Fruit fly (Drosophila melanogaster) whole organism, prepupa: ENCODE measurements around the gene CG15539.

Source experiments
- Blimp-1 ChIP-seq: fragments of 200-800 bp; sonication (Bioruptor generic); optimal IDR thresholded peaks from 3 replicates; lab custom pipeline; 2017; ENCODE audit warnings: missing biosample characterization, missing genetic modification characterization, mild to moderate bottlenecking, moderate library complexity, missing genetic modification reagents
- CG10631 ChIP-seq: fragments of 200-800 bp; sonication (Bioruptor generic); optimal IDR thresholded peaks from 2 replicates; lab custom pipeline; 2016; ENCODE audit warnings: missing biosample characterization, missing genetic modification characterization
- CG10669 ChIP-seq: fragments of 200-800 bp; sonication (Bioruptor generic); optimal IDR thresholded peaks from 3 replicates; lab custom pipeline; 2018; ENCODE audit warnings: missing biosample characterization, mild to moderate bottlenecking, missing genetic modification characterization, moderate library complexity
- CG11294 ChIP-seq: fragments of 200-800 bp; sonication (Bioruptor generic); IDR thresholded peaks from 2 replicates; pipeline ENCODE4 v1.3.6; 2022; ENCODE audit warnings: missing biosample characterization, missing genetic modification characterization
- CG11762 ChIP-seq: fragments of 200-800 bp; sonication (Bioruptor generic); optimal IDR thresholded peaks from 3 replicates; lab custom pipeline; 2016; ENCODE audit warnings: missing biosample characterization, missing genetic modification characterization; ENCODE audit not compliant: insufficient read depth
- CG11902 ChIP-seq: fragments of 200-800 bp; sonication (Bioruptor generic); optimal IDR thresholded peaks from 3 replicates; lab custom pipeline; 2016; ENCODE audit warnings: missing biosample characterization, missing genetic modification characterization
- CG15336 ChIP-seq: fragments of 200-800 bp; sonication (Bioruptor generic); IDR thresholded peaks from 2 replicates; pipeline ENCODE4 v1.3.6; 2022; ENCODE audit warnings: missing biosample characterization, missing genetic modification characterization
- CG1621 ChIP-seq: fragments of 200-800 bp; sonication (Bioruptor generic); optimal IDR thresholded peaks from 3 replicates; lab custom pipeline; 2018; ENCODE audit warnings: missing biosample characterization, mild to moderate bottlenecking, missing genetic modification characterization
- CG16779 ChIP-seq: fragments of 200-800 bp; sonication (Bioruptor generic); optimal IDR thresholded peaks from 3 replicates; lab custom pipeline; 2017; ENCODE audit warnings: missing biosample characterization, mild to moderate bottlenecking, missing genetic modification characterization
- CG3032 ChIP-seq: fragments of 200-800 bp; optimal IDR thresholded peaks from 2 replicates; lab custom pipeline; 2019; ENCODE audit warnings: missing biosample characterization, mild to moderate bottlenecking, missing genetic modification characterization, moderate library complexity
- CG31627 ChIP-seq: fragments of 200-800 bp; sonication (Bioruptor generic); optimal IDR thresholded peaks from 3 replicates; lab custom pipeline; 2016; ENCODE audit warnings: missing biosample characterization, missing genetic modification characterization
- CG32006 ChIP-seq: fragments of 200-800 bp; sonication (Bioruptor generic); optimal IDR thresholded peaks from 3 replicates; lab custom pipeline; 2017; ENCODE audit warnings: missing biosample characterization, mild to moderate bottlenecking, missing genetic modification characterization
- CG34406 ChIP-seq: fragments of 200-800 bp; sonication (Bioruptor generic); optimal IDR thresholded peaks from 3 replicates; lab custom pipeline; 2016; ENCODE audit warnings: missing biosample characterization, missing genetic modification characterization
- CG3919 ChIP-seq: fragments of 200-800 bp; sonication (Bioruptor generic); optimal IDR thresholded peaks from 3 replicates; lab custom pipeline; 2016; ENCODE audit warnings: missing biosample characterization, missing genetic modification characterization
- CG4318 ChIP-seq: fragments of 200-800 bp; sonication (Bioruptor generic); optimal IDR thresholded peaks from 3 replicates; lab custom pipeline; 2017; ENCODE audit warnings: missing biosample characterization, mild to moderate bottlenecking, missing genetic modification characterization
- CG6163 ChIP-seq: fragments of 200-800 bp; sonication (Bioruptor generic); IDR thresholded peaks from 3 replicates; pipeline ENCODE4 v1.3.6; 2022; ENCODE audit warnings: missing biosample characterization, missing genetic modification characterization
- CG6276 ChIP-seq: fragments of 200-800 bp; sonication (Bioruptor generic); optimal IDR thresholded peaks from 2 replicates; lab custom pipeline; 2017; ENCODE audit warnings: missing biosample characterization, mild to moderate bottlenecking, missing genetic modification characterization
- CG6792 ChIP-seq: fragments of 200-800 bp; sonication (Bioruptor generic); optimal IDR thresholded peaks from 3 replicates; lab custom pipeline; 2016; ENCODE audit warnings: missing biosample characterization, missing genetic modification characterization
- CG6808 ChIP-seq: fragments of 200-800 bp; sonication (Bioruptor generic); optimal IDR thresholded peaks from 3 replicates; lab custom pipeline; 2017; ENCODE audit warnings: missing biosample characterization, missing genetic modification characterization, mild to moderate bottlenecking, moderate library complexity, missing genetic modification reagents
- CG6854 ChIP-seq: fragments of 200-800 bp; sonication (Bioruptor generic); optimal IDR thresholded peaks from 2 replicates; lab custom pipeline; 2017; ENCODE audit warnings: missing biosample characterization, mild to moderate bottlenecking, missing genetic modification characterization
- CG7368 ChIP-seq: fragments of 200-800 bp; sonication (Bioruptor generic); optimal IDR thresholded peaks from 3 replicates; lab custom pipeline; 2016; ENCODE audit warnings: missing biosample characterization, missing genetic modification characterization
- CG8119 ChIP-seq: fragments of 200-800 bp; sonication (Bioruptor generic); IDR thresholded peaks from 3 replicates; pipeline ENCODE4 v1.3.6; 2022; ENCODE audit warnings: missing biosample characterization, missing genetic modification characterization
- CG8319 ChIP-seq: fragments of 200-800 bp; sonication (Bioruptor generic); optimal IDR thresholded peaks from 3 replicates; lab custom pipeline; 2016; ENCODE audit warnings: missing biosample characterization, missing genetic modification characterization
- CG9139 ChIP-seq: fragments of 200-800 bp; sonication (Bioruptor generic); optimal IDR thresholded peaks from 3 replicates; lab custom pipeline; 2017; ENCODE audit warnings: missing biosample characterization, mild to moderate bottlenecking, missing genetic modification characterization
- Eip75B ChIP-seq: fragments of 200-800 bp; sonication (Bioruptor generic); optimal IDR thresholded peaks from 3 replicates; lab custom pipeline; 2016; ENCODE audit warnings: missing biosample characterization, missing genetic modification characterization
- Eip93F ChIP-seq: fragments of 200-800 bp; sonication (Bioruptor generic); optimal IDR thresholded peaks from 2 replicates; lab custom pipeline; 2016; ENCODE audit warnings: missing biosample characterization, mild to moderate bottlenecking, missing genetic modification characterization
- Ets21C ChIP-seq: fragments of 200-800 bp; sonication (Bioruptor generic); optimal IDR thresholded peaks from 3 replicates; lab custom pipeline; 2016; ENCODE audit warnings: missing biosample characterization, missing genetic modification characterization
- Ets96B ChIP-seq: fragments of 200-800 bp; optimal IDR thresholded peaks from 2 replicates; lab custom pipeline; 2019; ENCODE audit warnings: missing biosample characterization, mild to moderate bottlenecking, missing genetic modification characterization, moderate library complexity
- Hr38 ChIP-seq: sonication (Bioruptor generic); optimal IDR thresholded peaks from 2 replicates; lab custom pipeline; 2016; ENCODE audit warnings: missing biosample characterization, missing genetic modification characterization
- Hr39 ChIP-seq: fragments of 200-800 bp; sonication (Bioruptor generic); optimal IDR thresholded peaks from 2 replicates; lab custom pipeline; 2016; ENCODE audit warnings: missing biosample characterization, missing genetic modification characterization
- Hr4 ChIP-seq: fragments of 200-800 bp; sonication (Bioruptor generic); optimal IDR thresholded peaks from 3 replicates; lab custom pipeline; 2016; ENCODE audit warnings: missing biosample characterization, missing genetic modification characterization
- Lpt ChIP-seq: fragments of 200-800 bp; sonication (Bioruptor generic); optimal IDR thresholded peaks from 3 replicates; lab custom pipeline; 2016; ENCODE audit warnings: missing biosample characterization, missing genetic modification characterization
- OdsH ChIP-seq: fragments of 200-800 bp; sonication (Bioruptor generic); optimal IDR thresholded peaks from 3 replicates; lab custom pipeline; 2016; ENCODE audit warnings: missing biosample characterization, missing genetic modification characterization
- Smox ChIP-seq: fragments of 200-800 bp; sonication (Bioruptor generic); optimal IDR thresholded peaks from 3 replicates; lab custom pipeline; 2016; ENCODE audit warnings: missing biosample characterization, missing genetic modification characterization
- Sox102F ChIP-seq: fragments of 200-800 bp; sonication (Bioruptor generic); optimal IDR thresholded peaks from 2 replicates; lab custom pipeline; 2016; ENCODE audit warnings: missing biosample characterization, mild to moderate bottlenecking, missing genetic modification characterization
- Sox14 ChIP-seq: fragments of 200-800 bp; sonication (Bioruptor generic); optimal IDR thresholded peaks from 3 replicates; lab custom pipeline; 2016; ENCODE audit warnings: missing biosample characterization, missing genetic modification characterization
- acj6 ChIP-seq: fragments of 200-800 bp; sonication (Bioruptor generic); optimal IDR thresholded peaks from 3 replicates; lab custom pipeline; 2016; ENCODE audit warnings: missing biosample characterization, missing genetic modification characterization
- cyc ChIP-seq: fragments of 200-800 bp; sonication (Bioruptor generic); optimal IDR thresholded peaks from 3 replicates; lab custom pipeline; 2016; ENCODE audit warnings: missing biosample characterization, missing genetic modification characterization
- dac ChIP-seq: fragments of 200-800 bp; sonication (Bioruptor generic); optimal IDR thresholded peaks from 2 replicates; lab custom pipeline; 2017; ENCODE audit warnings: missing biosample characterization, mild to moderate bottlenecking, missing genetic modification characterization
- dsx ChIP-seq: fragments of 200-800 bp; optimal IDR thresholded peaks from 3 replicates; lab custom pipeline; 2019; ENCODE audit warnings: missing biosample characterization, mild to moderate bottlenecking, missing genetic modification characterization, moderate library complexity; ENCODE audit not compliant: poor library complexity, severe bottlenecking
- eg ChIP-seq: fragments of 200-800 bp; sonication (Bioruptor generic); IDR thresholded peaks from 3 replicates; pipeline ENCODE4 v1.3.6; 2022; ENCODE audit warnings: missing biosample characterization, missing genetic modification characterization
- esn ChIP-seq: fragments of 200-800 bp; sonication (Bioruptor generic); optimal IDR thresholded peaks from 2 replicates; lab custom pipeline; 2016; ENCODE audit warnings: missing biosample characterization, mild to moderate bottlenecking, missing genetic modification characterization, moderate library complexity
- fd59A ChIP-seq: fragments of 200-800 bp; sonication (Bioruptor generic); optimal IDR thresholded peaks from 2 replicates; lab custom pipeline; 2017; ENCODE audit warnings: missing biosample characterization, mild to moderate bottlenecking, missing genetic modification characterization, missing genetic modification reagents
- fkh ChIP-seq: fragments of 200-800 bp; sonication (Bioruptor generic); optimal IDR thresholded peaks from 3 replicates; lab custom pipeline; 2017; ENCODE audit warnings: missing biosample characterization, mild to moderate bottlenecking, missing genetic modification characterization, moderate library complexity
- lz ChIP-seq: fragments of 200-800 bp; sonication (Bioruptor generic); optimal IDR thresholded peaks from 3 replicates; lab custom pipeline; 2016; ENCODE audit warnings: missing biosample characterization, missing genetic modification characterization
- net ChIP-seq: fragments of 200-800 bp; sonication (Bioruptor generic); optimal IDR thresholded peaks from 3 replicates; lab custom pipeline; 2016; ENCODE audit warnings: missing biosample characterization, missing genetic modification characterization
- pdm3 ChIP-seq: fragments of 200-800 bp; sonication (Bioruptor generic); optimal IDR thresholded peaks from 3 replicates; lab custom pipeline; 2016; ENCODE audit warnings: missing biosample characterization, missing genetic modification characterization
- salr ChIP-seq, 2 experiments: fragments of 200-800 bp; sonication (Bioruptor generic); optimal IDR thresholded peaks; 3 replicates each; lab custom pipeline; 2016 to 2018; ENCODE audit warnings: missing biosample characterization in 2 of 2, missing genetic modification characterization in 2 of 2, mild to moderate bottlenecking in 1 of 2
- spab ChIP-seq: fragments of 200-800 bp; sonication (Bioruptor generic); optimal IDR thresholded peaks from 2 replicates; lab custom pipeline; 2017; ENCODE audit warnings: missing biosample characterization, mild to moderate bottlenecking, missing genetic modification characterization, missing genetic modification reagents
- svp ChIP-seq: fragments of 200-800 bp; sonication (Bioruptor generic); peaks from one replicate; lab custom pipeline; 2016; ENCODE audit warnings: missing biosample characterization, missing genetic modification characterization
- topi ChIP-seq: fragments of 200-800 bp; sonication (Bioruptor generic); optimal IDR thresholded peaks from 3 replicates; lab custom pipeline; 2016; ENCODE audit warnings: missing biosample characterization, missing genetic modification characterization

The CG15539 gene

dm6 chr3R:30531989-30532653 is 26.3 kb downstream of the CG15539 start, which contains the start of gene tmod:
Gene tmod (plus strand): TSS chr3R:30532607.
- TF ChIP-seq salr (GFP tag; optimal IDR thresholded peaks at IDR 0.05; lab: Kevin White, UChicago): peak in 1 of 2 experiments; percentile 34
- TF ChIP-seq Blimp-1: no peak
- TF ChIP-seq Ets96B (tag; lab: Kevin White, UChicago): peak; percentile 17
- TF ChIP-seq Hr4 (GFP tag; lab: Kevin White, UChicago): peak; percentile 76
- TF ChIP-seq CG11762: peak; percentile 19
- TF ChIP-seq dac: peak; percentile 45
- TF ChIP-seq CG1621 (tag; lab: Kevin White, UChicago): peak; percentile 75
- TF ChIP-seq CG9139 (GFP tag; lab: Kevin White, UChicago): no peak
- peak; percentile 35 for TF ChIP-seq Smox (GFP tag; lab: Kevin White, UChicago)
- peak; percentile 59 for TF ChIP-seq CG3919 (GFP tag; lab: Kevin White, UChicago)
- TF ChIP-seq topi (GFP tag; lab: Kevin White, UChicago): peak; percentile 39
- peak; percentile 58 for TF ChIP-seq CG10631 (GFP tag; lab: Kevin White, UChicago)
- no peak for TF ChIP-seq CG11294
- no peak for TF ChIP-seq fd59A (GFP tag; lab: Kevin White, UChicago)
- peak; percentile 19 for TF ChIP-seq fkh (GFP tag; lab: Kevin White, UChicago)
- peak; percentile 19 for TF ChIP-seq CG6854
- TF ChIP-seq CG3032 (tag; lab: Kevin White, UChicago): peak; percentile 13
- no peak for TF ChIP-seq Eip93F (GFP tag; lab: Kevin White, UChicago)
- TF ChIP-seq CG6808 (GFP tag; lab: Kevin White, UChicago): no peak
- TF ChIP-seq dsx (GFP tag; lab: Kevin White, UChicago): no peak
- TF ChIP-seq CG31627 (GFP tag; lab: Kevin White, UChicago): peak; percentile 34
- TF ChIP-seq Lpt: peak; percentile 29
- peak; percentile 6 for TF ChIP-seq CG16779 (tag; lab: Kevin White, UChicago)
- no peak for TF ChIP-seq CG11902 (GFP tag; lab: Kevin White, UChicago)
- TF ChIP-seq CG6792: peak; percentile 31
- TF ChIP-seq CG8119 (GFP tag; lab: Robert Waterston, UW): peak; percentile 69; the same call in 2 of the 3 replicates
- peak; percentile 54 for TF ChIP-seq OdsH (GFP tag; lab: Kevin White, UChicago)
- TF ChIP-seq pdm3 (GFP tag; lab: Kevin White, UChicago): peak; percentile 59
- peak; percentile 3 for TF ChIP-seq CG34406 (GFP tag; lab: Kevin White, UChicago)
- peak; percentile 78 for TF ChIP-seq CG6276
- peak; percentile 19 for TF ChIP-seq CG7368 (GFP tag; lab: Kevin White, UChicago)
- TF ChIP-seq CG15336: peak; percentile 85
- peak; percentile 31 for TF ChIP-seq CG10669 (GFP tag; lab: Kevin White, UChicago)
- TF ChIP-seq CG4318 (GFP tag; lab: Kevin White, UChicago): peak; percentile 17
- TF ChIP-seq Ets21C (GFP tag; lab: Kevin White, UChicago): peak; percentile 15
- TF ChIP-seq eg (GFP tag; lab: Robert Waterston, UW): peak; percentile 72; the same call in 2 of the 3 replicates
- TF ChIP-seq CG32006 (GFP tag; lab: Kevin White, UChicago): peak; percentile 67
- TF ChIP-seq net (GFP tag; lab: Kevin White, UChicago): peak; percentile 39
- peak; percentile 43 for TF ChIP-seq acj6 (GFP tag; lab: Kevin White, UChicago)
- peak; percentile 26 for TF ChIP-seq Hr39 (GFP tag; lab: Kevin White, UChicago)
- peak; percentile 24 for TF ChIP-seq Sox102F
- TF ChIP-seq CG8319: no peak
- TF ChIP-seq Sox14: peak; percentile 51
- no peak for TF ChIP-seq spab (GFP tag; lab: Kevin White, UChicago)
- peak; percentile 63; the same call in 2 of the 3 replicates for TF ChIP-seq CG6163
- peak; percentile 49 for TF ChIP-seq cyc (GFP tag; lab: Kevin White, UChicago)
- peak; percentile 36 for TF ChIP-seq esn (GFP tag; lab: Kevin White, UChicago)
- TF ChIP-seq lz (GFP tag; lab: Kevin White, UChicago): peak; percentile 42
- peak; percentile 38 for TF ChIP-seq Eip75B (GFP tag; lab: Kevin White, UChicago)
- no peak for TF ChIP-seq Hr38 (GFP tag; lab: Kevin White, UChicago)
- peak; percentile 66 for TF ChIP-seq svp
